In the genomic region with DNA sequence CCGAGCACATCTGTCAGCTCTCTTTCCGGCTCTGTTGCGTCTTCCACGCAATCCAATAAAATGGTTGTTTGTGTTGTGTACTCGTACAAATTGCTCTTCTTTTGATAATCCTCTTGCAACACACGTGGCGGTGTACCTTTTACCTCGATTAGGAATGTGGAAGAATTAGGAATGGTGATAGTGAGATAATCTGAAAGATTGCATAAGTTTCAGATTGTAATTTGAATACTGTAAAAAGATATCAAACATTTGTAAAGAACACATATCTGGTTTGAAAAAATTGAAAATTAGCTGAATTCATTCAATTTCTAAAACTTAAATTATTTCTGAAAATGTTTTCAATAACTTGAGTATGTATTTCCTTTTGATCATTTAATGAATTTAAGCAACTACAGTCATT, we compare ENCODE assay signal across 2 worm cellular contexts.
TF ChIP-seq lines count a peak whose summit lies in the region.

A gene (minus strand): TSS at position 101 of the 400 bp plus-strand sequence.

TF ChIP-seq in whole organism, mixed stage, embryonic, 35 proteins besides CTCF, POLR2A, EP300 and RAD21:
- TF ChIP-seq nhr-2 (tag; optimal IDR thresholded peaks at IDR 0.05; lab: Kevin White, UChicago) (peak; percentile 34), lsy-2 (tag; optimal IDR thresholded peaks at IDR 0.05; lab: Kevin White, UChicago) (no peak), bed-3 (GFP tag; optimal IDR thresholded peaks at IDR 0.05; lab: Kevin White, UChicago) (no peak), flh-1 (GFP tag; optimal IDR thresholded peaks at IDR 0.05; lab: Kevin White, UChicago) (no peak), mab-5 (tag; optimal IDR thresholded peaks at IDR 0.05; lab: Kevin White, UChicago) (no peak), pha-4 (tag; optimal IDR thresholded peaks at IDR 0.05; lab: Kevin White, UChicago) (no peak), sem-2 (GFP tag; optimal IDR thresholded peaks at IDR 0.05; lab: Kevin White, UChicago) (no peak)

TF ChIP-seq in whole organism, young adult, 124 proteins besides CTCF, POLR2A, EP300 and RAD21:
- no peak for TF ChIP-seq hmg-1.2 (GFP tag; IDR thresholded peaks at IDR 0.05; lab: Robert Waterston, UW)
- 0 out of 2 replicates have a peak, but pooled peaks have one; percentile 44 for TF ChIP-seq lag-1 (GFP tag; IDR thresholded peaks at IDR 0.05; lab: Robert Waterston, UW)
